Worm (Caenorhabditis elegans) whole organism, L3 larva: ENCODE measurements around the gene C08B6.11.

Experiments
- elt-2 ChIP-seq: sonication (generic microtip); optimal IDR thresholded peaks from 2 replicates; lab custom pipeline; 2016; ENCODE audit warnings: missing genetic modification reagents, mild to moderate bottlenecking, missing genetic modification characterization, missing compliant biosample characterization
- nhr-237 ChIP-seq: fragments of 150-350 bp; optimal IDR thresholded peaks from 2 replicates; lab custom pipeline; 2014; ENCODE audit warnings: missing biosample characterization, missing genetic modification characterization

ce11 chrV:10149728-10150127, 42.3 kb downstream of the C08B6.11 start, which contains the start of gene srsx-27:
- TF ChIP-seq elt-2 (no peak), nhr-237 (tag; lab: Kevin White, UChicago) (no peak)
